Worm (Caenorhabditis elegans): Measurements from ENCODE around the gene twk-18.

Gene twk-18

DNA sequence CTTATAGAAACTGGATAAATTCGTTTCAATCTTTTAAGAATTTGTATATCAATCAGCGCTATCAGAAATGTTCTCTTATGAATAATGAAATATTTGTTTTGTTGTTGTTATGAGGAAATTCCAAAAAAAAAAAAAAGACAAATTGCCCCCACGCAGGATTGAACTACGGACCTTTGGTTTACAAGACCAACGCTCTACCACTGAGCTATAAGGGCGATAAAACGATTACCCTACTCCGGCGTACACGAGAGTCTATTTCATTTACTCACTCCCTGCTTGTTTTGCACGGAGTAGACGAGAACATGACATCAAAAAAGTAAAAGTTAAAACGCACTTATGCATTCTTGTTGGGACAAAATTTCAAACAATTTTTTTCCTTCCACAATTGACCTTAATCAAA, 36.3 kb downstream of the twk-18 start (continued):
- TF ChIP-seq lsl-1 (GFP tag; optimal IDR thresholded peaks at IDR 0.05) (no peak), sdz-38 (tag; optimal IDR thresholded peaks at IDR 0.05) (peak; percentile 19), nfyb-1 (GFP tag; IDR thresholded peaks at IDR 0.05) (peak; percentile 90), T07F8.4 (tag; optimal IDR thresholded peaks at IDR 0.05) (peak; percentile 86), madf-8 (GFP tag; conservative IDR thresholded peaks at IDR 0.05) (0 out of 2 replicates have a peak, but pooled peaks have one; percentile 16), ZK185.1 (tag; optimal IDR thresholded peaks at IDR 0.05; ENCODE audit: poor library complexity, severe bottlenecking) (peak; percentile 71), tbx-9 (tag; optimal IDR thresholded peaks at IDR 0.05; ENCODE audit: borderline replicate concordance) (no peak), attf-5 (GFP tag; optimal IDR thresholded peaks at IDR 0.05) (peak; percentile 50), hmg-1.2 (GFP tag; IDR thresholded peaks at IDR 0.05) (no peak; the same call in 1 of the 2 replicates), nhr-27 (tag; optimal IDR thresholded peaks at IDR 0.05) (no peak), sea-2 (GFP tag; IDR thresholded peaks at IDR 0.05) (no peak), ets-4 (GFP tag; optimal IDR thresholded peaks at IDR 0.05) (no peak), F55B11.4 (tag; optimal IDR thresholded peaks at IDR 0.05; ENCODE audit: borderline replicate concordance, insufficient read depth) (no peak), cebp-2 (GFP tag; IDR thresholded peaks at IDR 0.05) (peak; percentile 93), hsf-1 (GFP tag; IDR thresholded peaks at IDR 0.05) (no peak), dpl-1 (GFP tag; optimal IDR thresholded peaks at IDR 0.05) (no peak), bed-1 (GFP tag; IDR thresholded peaks at IDR 0.05) (peak; percentile 80; the same call in 1 of the 2 replicates), ztf-25 (GFP tag; IDR thresholded peaks at IDR 0.05) (peak; percentile 89), B0336.3 (GFP tag; IDR thresholded peaks at IDR 0.05) (no peak), ztf-22 (GFP tag; optimal IDR thresholded peaks at IDR 0.05) (no peak), lsy-27 (tag; optimal IDR thresholded peaks at IDR 0.05; ENCODE audit: borderline replicate concordance, insufficient read depth) (no peak), zfh-2 (GFP tag; conservative IDR thresholded peaks at IDR 0.05) (no peak), ceh-40 (GFP tag; IDR thresholded peaks at IDR 0.05) (0 out of 2 replicates have a peak, but pooled peaks have one; percentile 71), nfya-2 (GFP tag; IDR thresholded peaks at IDR 0.05) (no peak), attf-6 (GFP tag; IDR thresholded peaks at IDR 0.05) (no peak), F39B2.1 (GFP tag; IDR thresholded peaks at IDR 0.05) (no peak), aptf-3 (GFP tag; IDR thresholded peaks at IDR 0.05) (no peak), tlf-1 (GFP tag; optimal IDR thresholded peaks at IDR 0.05) (no peak), C06A6.2 (GFP tag; conservative IDR thresholded peaks at IDR 0.05) (no peak), repo-1 (tag; optimal IDR thresholded peaks at IDR 0.05) (no peak), nhr-90 (tag; optimal IDR thresholded peaks at IDR 0.05) (peak; percentile 88), F49E8.2 (tag; optimal IDR thresholded peaks at IDR 0.05; ENCODE audit: insufficient read depth) (no peak), die-1 (tag; optimal IDR thresholded peaks at IDR 0.05) (peak; percentile 97), F10E7.11 (tag; optimal IDR thresholded peaks at IDR 0.05) (peak; percentile 11), hmg-20 (GFP tag; IDR thresholded peaks at IDR 0.05) (peak; percentile 83), Y79H2A.3 (GFP tag; conservative IDR thresholded peaks at IDR 0.05) (0 out of 2 replicates have a peak, but pooled peaks have one; percentile 8), ceh-91 (GFP tag; IDR thresholded peaks at IDR 0.05) (no peak), lin-26 (GFP tag; IDR thresholded peaks at IDR 0.05) (no peak; the same call in none of the 2 replicates), snpc-1.1 (tag; optimal IDR thresholded peaks at IDR 0.05; ENCODE audit: insufficient read depth) (no peak), D2030.7 (GFP tag; IDR thresholded peaks at IDR 0.05) (peak; percentile 74), ztf-26 (tag; optimal IDR thresholded peaks at IDR 0.05) (peak; percentile 27), T26A5.8 (tag; optimal IDR thresholded peaks at IDR 0.05) (peak; percentile 76), mcd-1 (GFP tag; IDR thresholded peaks at IDR 0.05) (no peak), tbp1 (GFP tag; optimal IDR thresholded peaks at IDR 0.05) (peak; percentile 95), ztf-28 (GFP tag; IDR thresholded peaks at IDR 0.05) (no peak), dox-1 (GFP tag; IDR thresholded peaks at IDR 0.05) (no peak; the same call in 1 of the 2 replicates), F23B12.7 (tag; optimal IDR thresholded peaks at IDR 0.05; ENCODE audit: insufficient read depth) (peak; percentile 59), unc-62 (GFP tag; optimal IDR thresholded peaks at IDR 0.05) (no peak)

Data from whole organism, young adult.